Worm (Caenorhabditis elegans): ENCODE data around the gene cpsf-2.

cpsf-2 gene

ce11 chrV:7142661-7143060, 36.3 kb upstream of the cpsf-2 start:
- TF ChIP-seq flt-1 (GFP tag; IDR thresholded peaks at IDR 0.05) (no peak), cog-1 (tag; optimal IDR thresholded peaks at IDR 0.05) (no peak), ztf-29 (GFP tag; IDR thresholded peaks at IDR 0.05) (no peak), klf-2 (GFP tag; conservative IDR thresholded peaks at IDR 0.05) (no peak), med-1 (GFP tag; optimal IDR thresholded peaks at IDR 0.05; ENCODE audit: insufficient read depth) (no peak), tab-1 (GFP tag; IDR thresholded peaks at IDR 0.05) (no peak), ztf-23 (GFP tag; IDR thresholded peaks at IDR 0.05) (no peak), ref-1 (GFP tag; conservative IDR thresholded peaks at IDR 0.05) (no peak), T22C8.4 (GFP tag; IDR thresholded peaks at IDR 0.05) (no peak)

- TF ChIP-seq klf-2 (GFP tag; conservative IDR thresholded peaks at IDR 0.05): no peak
- TF ChIP-seq ztf-29 (GFP tag; IDR thresholded peaks at IDR 0.05): no peak
- TF ChIP-seq flt-1 (GFP tag; IDR thresholded peaks at IDR 0.05): no peak
- TF ChIP-seq ztf-23 (GFP tag; IDR thresholded peaks at IDR 0.05): no peak
- TF ChIP-seq tab-1 (GFP tag; IDR thresholded peaks at IDR 0.05): no peak
- TF ChIP-seq med-1 (GFP tag; optimal IDR thresholded peaks at IDR 0.05; ENCODE audit: insufficient read depth): no peak
- TF ChIP-seq T22C8.4 (GFP tag; IDR thresholded peaks at IDR 0.05): no peak
- TF ChIP-seq ref-1 (GFP tag; conservative IDR thresholded peaks at IDR 0.05): no peak
- no peak for TF ChIP-seq cog-1 (tag; optimal IDR thresholded peaks at IDR 0.05)
These were observed 33.6 kb upstream of the cpsf-2 start, which contains the start of gene ugt-37 for ce11 chrV:7145250-7145850. TSS of gene ugt-37 (minus strand) at chrV:7145318.

- TF ChIP-seq ztf-29 (GFP tag; IDR thresholded peaks at IDR 0.05): no peak
- TF ChIP-seq ztf-23 (GFP tag; IDR thresholded peaks at IDR 0.05): no peak
- TF ChIP-seq klf-2 (GFP tag; conservative IDR thresholded peaks at IDR 0.05): no peak
- no peak for TF ChIP-seq T22C8.4 (GFP tag; IDR thresholded peaks at IDR 0.05)
- no peak for TF ChIP-seq tab-1 (GFP tag; IDR thresholded peaks at IDR 0.05)
- TF ChIP-seq flt-1 (GFP tag; IDR thresholded peaks at IDR 0.05): no peak
- TF ChIP-seq cog-1 (tag; optimal IDR thresholded peaks at IDR 0.05): no peak
- TF ChIP-seq ref-1 (GFP tag; conservative IDR thresholded peaks at IDR 0.05): no peak
- no peak for TF ChIP-seq med-1 (GFP tag; optimal IDR thresholded peaks at IDR 0.05; ENCODE audit: insufficient read depth)
These were observed 31.6 kb upstream of the cpsf-2 start, which contains the start of gene ugt-38 for ce11 chrV:7147370-7147769. TSS of gene ugt-38 (minus strand) at chrV:7147470.

ce11 chrV:7150570-7150969, 28.4 kb upstream of the cpsf-2 start, which contains the start of gene F10D2.8:
TSS of gene F10D2.8 (minus strand) at chrV:7150714.
- TF ChIP-seq flt-1 (GFP tag; IDR thresholded peaks at IDR 0.05): no peak
- no peak for TF ChIP-seq klf-2 (GFP tag; conservative IDR thresholded peaks at IDR 0.05)
- TF ChIP-seq ref-1 (GFP tag; conservative IDR thresholded peaks at IDR 0.05): no peak
- TF ChIP-seq tab-1 (GFP tag; IDR thresholded peaks at IDR 0.05): no peak
- no peak for TF ChIP-seq ztf-23 (GFP tag; IDR thresholded peaks at IDR 0.05)
- TF ChIP-seq med-1 (GFP tag; optimal IDR thresholded peaks at IDR 0.05; ENCODE audit: insufficient read depth): no peak
- TF ChIP-seq T22C8.4 (GFP tag; IDR thresholded peaks at IDR 0.05): no peak
- TF ChIP-seq ztf-29 (GFP tag; IDR thresholded peaks at IDR 0.05): no peak
- no peak for TF ChIP-seq cog-1 (tag; optimal IDR thresholded peaks at IDR 0.05)

ce11 chrV:7153046-7153445, 25.9 kb upstream of the cpsf-2 start, which contains the start of gene fat-7:
TSS of gene fat-7 (minus strand) at chrV:7153146.
- no peak for TF ChIP-seq med-1 (GFP tag; optimal IDR thresholded peaks at IDR 0.05; ENCODE audit: insufficient read depth)
- no peak for TF ChIP-seq klf-2 (GFP tag; conservative IDR thresholded peaks at IDR 0.05)
- TF ChIP-seq tab-1 (GFP tag; IDR thresholded peaks at IDR 0.05): no peak
- no peak for TF ChIP-seq ztf-29 (GFP tag; IDR thresholded peaks at IDR 0.05)
- TF ChIP-seq ztf-23 (GFP tag; IDR thresholded peaks at IDR 0.05): no peak
- TF ChIP-seq flt-1 (GFP tag; IDR thresholded peaks at IDR 0.05): no peak
- TF ChIP-seq cog-1 (tag; optimal IDR thresholded peaks at IDR 0.05): no peak
- TF ChIP-seq ref-1 (GFP tag; conservative IDR thresholded peaks at IDR 0.05): no peak
- no peak for TF ChIP-seq T22C8.4 (GFP tag; IDR thresholded peaks at IDR 0.05)

- TF ChIP-seq ztf-23 (GFP tag; IDR thresholded peaks at IDR 0.05) (no peak), klf-2 (GFP tag; conservative IDR thresholded peaks at IDR 0.05) (no peak), tab-1 (GFP tag; IDR thresholded peaks at IDR 0.05) (no peak), flt-1 (GFP tag; IDR thresholded peaks at IDR 0.05) (no peak), ref-1 (GFP tag; conservative IDR thresholded peaks at IDR 0.05) (no peak), med-1 (GFP tag; optimal IDR thresholded peaks at IDR 0.05; ENCODE audit: insufficient read depth) (no peak), cog-1 (tag; optimal IDR thresholded peaks at IDR 0.05) (no peak), T22C8.4 (GFP tag; IDR thresholded peaks at IDR 0.05) (no peak), ztf-29 (GFP tag; IDR thresholded peaks at IDR 0.05) (no peak)
These were observed 22.9 kb upstream of the cpsf-2 start, which contains the start of gene F10D2.10 for ce11 chrV:7156079-7156478. TSS of gene F10D2.10 (minus strand) at chrV:7156179.

ce11 chrV:7157089-7157488, 21.9 kb upstream of the cpsf-2 start, which contains the start of gene ugt-39:
TSS of gene ugt-39 (plus strand) at chrV:7157142.
- TF ChIP-seq ztf-23 (GFP tag; IDR thresholded peaks at IDR 0.05) (no peak), tab-1 (GFP tag; IDR thresholded peaks at IDR 0.05) (no peak), ztf-29 (GFP tag; IDR thresholded peaks at IDR 0.05) (no peak), klf-2 (GFP tag; conservative IDR thresholded peaks at IDR 0.05) (no peak), T22C8.4 (GFP tag; IDR thresholded peaks at IDR 0.05) (no peak), flt-1 (GFP tag; IDR thresholded peaks at IDR 0.05) (no peak), cog-1 (tag; optimal IDR thresholded peaks at IDR 0.05) (no peak), ref-1 (GFP tag; conservative IDR thresholded peaks at IDR 0.05) (no peak), med-1 (GFP tag; optimal IDR thresholded peaks at IDR 0.05; ENCODE audit: insufficient read depth) (no peak)

- TF ChIP-seq cog-1 (tag; optimal IDR thresholded peaks at IDR 0.05) (no peak), ztf-29 (GFP tag; IDR thresholded peaks at IDR 0.05) (no peak), T22C8.4 (GFP tag; IDR thresholded peaks at IDR 0.05) (no peak), klf-2 (GFP tag; conservative IDR thresholded peaks at IDR 0.05) (no peak), med-1 (GFP tag; optimal IDR thresholded peaks at IDR 0.05; ENCODE audit: insufficient read depth) (no peak), ref-1 (GFP tag; conservative IDR thresholded peaks at IDR 0.05) (no peak), ztf-23 (GFP tag; IDR thresholded peaks at IDR 0.05) (no peak), tab-1 (GFP tag; IDR thresholded peaks at IDR 0.05) (no peak), flt-1 (GFP tag; IDR thresholded peaks at IDR 0.05) (no peak)
These were observed 19.6 kb upstream of the cpsf-2 start, which contains the start of gene str-204 for ce11 chrV:7159391-7159790. TSS of gene str-204 (plus strand) at chrV:7159691.

ce11 chrV:7163477-7164114, 15.4 kb upstream of the cpsf-2 start, which contains the start of gene ugt-41:
TSS of gene ugt-41 (minus strand) at chrV:7163595.
- TF ChIP-seq cog-1 (tag; optimal IDR thresholded peaks at IDR 0.05) (no peak), med-1 (GFP tag; optimal IDR thresholded peaks at IDR 0.05; ENCODE audit: insufficient read depth) (no peak), ref-1 (GFP tag; conservative IDR thresholded peaks at IDR 0.05) (no peak), flt-1 (GFP tag; IDR thresholded peaks at IDR 0.05) (no peak), T22C8.4 (GFP tag; IDR thresholded peaks at IDR 0.05) (no peak), ztf-23 (GFP tag; IDR thresholded peaks at IDR 0.05) (no peak), tab-1 (GFP tag; IDR thresholded peaks at IDR 0.05) (no peak), klf-2 (GFP tag; conservative IDR thresholded peaks at IDR 0.05) (no peak), ztf-29 (GFP tag; IDR thresholded peaks at IDR 0.05) (no peak)

Data from whole organism, midembryonic.